Worm (Caenorhabditis elegans): ENCODE data around the gene fbxa-169.

DNA sequence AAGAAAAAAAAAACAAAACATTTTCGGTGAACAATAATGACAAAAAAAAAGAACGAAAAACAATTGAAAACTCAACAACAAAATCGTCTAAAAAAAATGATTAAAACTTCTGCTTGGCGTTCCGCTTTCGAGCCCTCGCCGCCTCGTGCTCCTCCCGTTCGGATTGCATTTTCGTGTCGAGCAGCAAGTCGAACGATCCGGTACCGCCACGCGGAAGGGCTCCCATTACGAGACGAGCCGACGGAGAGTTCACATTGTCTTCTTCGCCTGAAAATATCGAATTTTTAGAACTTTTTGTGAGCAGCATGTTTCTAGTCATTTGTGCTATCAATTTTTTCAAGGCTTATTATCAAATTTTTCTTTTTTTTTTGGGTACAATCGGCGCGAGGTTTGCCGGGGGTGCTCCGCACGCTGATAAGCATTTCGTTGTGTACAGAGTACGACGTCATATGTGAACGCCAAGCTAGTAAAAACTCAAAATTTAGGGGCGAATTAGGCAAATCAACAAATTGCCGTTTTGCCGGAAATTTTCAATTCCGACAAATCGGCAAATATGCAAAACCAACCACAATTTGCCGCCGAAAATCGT, 22.5 kb downstream of the fbxa-169 start:
- no peak for TF ChIP-seq rnt-1 (tag; optimal IDR thresholded peaks at IDR 0.05)
- TF ChIP-seq aly-2 (tag; optimal IDR thresholded peaks at IDR 0.05) = no peak
- TF ChIP-seq sox-4 (tag; optimal IDR thresholded peaks at IDR 0.05) = no peak
- no peak for TF ChIP-seq nhr-11 (tag; optimal IDR thresholded peaks at IDR 0.05)
- TF ChIP-seq alr-1 (tag; optimal IDR thresholded peaks at IDR 0.05; ENCODE audit: borderline replicate concordance) = no peak
- no peak for TF ChIP-seq unc-130 (tag; optimal IDR thresholded peaks at IDR 0.05)
- TF ChIP-seq ceh-82 (tag; optimal IDR thresholded peaks at IDR 0.05) = no peak
- TF ChIP-seq zag-1 (tag; optimal IDR thresholded peaks at IDR 0.05) = no peak
- no peak for TF ChIP-seq ama-1 (optimal IDR thresholded peaks at IDR 0.05)

All from whole organism, L1 larva.